Worm (Caenorhabditis elegans) whole organism, L4/young adult: ENCODE results near the gene srx-112.

ENCODE experiments used
- W03F9.2 ChIP-seq: fragments of 150-350 bp; optimal IDR thresholded peaks from 2 replicates; lab custom pipeline; 2014; ENCODE audit warnings: missing biosample characterization, missing genetic modification characterization
- dao-5 ChIP-seq: sonication (generic microtip); optimal IDR thresholded peaks from 2 replicates; lab custom pipeline; 2016; ENCODE audit warnings: missing genotype, missing genetic modification characterization, moderate library complexity, missing compliant biosample characterization
- him-1 ChIP-seq: sonication (generic microtip); optimal IDR thresholded peaks from 2 replicates; lab custom pipeline; 2016; ENCODE audit warnings: missing genotype, missing genetic modification reagents, missing genetic modification characterization, missing compliant biosample characterization

srx-112 gene

ce11 chrII:3750685-3751084 lies 13.7 kb downstream of the srx-112 start, which contains the start of gene fbxb-91:
fbxb-91 (minus strand) TSS chrII:3750785.
- TF ChIP-seq dao-5 (tag; lab: Kevin White, UChicago) (no peak), him-1 (tag; lab: Kevin White, UChicago) (no peak), W03F9.2 (no peak)

DNA sequence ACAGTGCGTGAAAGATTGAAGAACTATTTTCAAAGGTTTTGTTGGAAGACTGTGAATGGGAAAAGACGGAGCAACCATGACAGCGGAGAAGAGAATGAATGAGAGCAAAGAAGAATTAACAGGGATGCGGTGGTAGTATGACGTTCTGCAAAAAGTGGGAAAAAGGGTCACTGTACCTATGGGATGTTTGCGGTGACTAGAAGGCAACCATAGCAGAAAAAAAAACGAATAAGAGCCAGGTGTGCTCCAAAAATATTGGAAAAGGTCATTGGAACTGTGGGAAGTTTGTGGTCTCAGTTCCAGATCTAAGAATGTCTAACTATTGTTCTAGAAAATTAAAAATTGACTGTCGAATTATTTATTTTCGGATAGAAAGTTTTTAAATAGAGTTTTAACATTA lies 15.7 kb downstream of the srx-112 start, which contains the start of gene fbxb-90:
Gene fbxb-90, minus strand, starts transcription at position 101 of the 400 bp plus-strand sequence.
- TF ChIP-seq dao-5 (tag; lab: Kevin White, UChicago) (no peak), him-1 (tag; lab: Kevin White, UChicago) (no peak), W03F9.2 (no peak)

DNA sequence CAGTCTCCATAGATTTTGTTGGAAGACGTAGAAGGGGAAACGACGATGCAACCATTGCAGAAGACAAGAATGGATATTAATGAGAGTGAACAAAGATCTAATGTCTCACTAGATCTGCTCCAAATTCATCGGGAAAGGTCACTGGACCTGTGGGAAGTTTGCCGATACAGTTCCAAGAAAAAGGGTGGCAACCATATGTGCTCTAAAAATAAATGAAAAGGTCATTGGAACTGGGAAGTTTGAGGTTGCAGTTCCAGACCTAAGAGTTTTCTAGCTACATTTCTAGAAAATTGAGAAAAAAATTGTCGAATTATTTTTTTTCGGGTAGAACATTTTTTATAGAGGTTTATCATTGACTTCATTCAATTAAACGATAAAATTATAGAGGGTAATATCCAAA lies 17.0 kb downstream of the srx-112 start, which contains the start of gene fbxb-92:
Gene fbxb-92, minus strand, starts transcription at position 101 of the 400 bp plus-strand sequence.
- TF ChIP-seq him-1 (tag; lab: Kevin White, UChicago) (no peak), dao-5 (tag; lab: Kevin White, UChicago) (no peak), W03F9.2 (no peak)

DNA sequence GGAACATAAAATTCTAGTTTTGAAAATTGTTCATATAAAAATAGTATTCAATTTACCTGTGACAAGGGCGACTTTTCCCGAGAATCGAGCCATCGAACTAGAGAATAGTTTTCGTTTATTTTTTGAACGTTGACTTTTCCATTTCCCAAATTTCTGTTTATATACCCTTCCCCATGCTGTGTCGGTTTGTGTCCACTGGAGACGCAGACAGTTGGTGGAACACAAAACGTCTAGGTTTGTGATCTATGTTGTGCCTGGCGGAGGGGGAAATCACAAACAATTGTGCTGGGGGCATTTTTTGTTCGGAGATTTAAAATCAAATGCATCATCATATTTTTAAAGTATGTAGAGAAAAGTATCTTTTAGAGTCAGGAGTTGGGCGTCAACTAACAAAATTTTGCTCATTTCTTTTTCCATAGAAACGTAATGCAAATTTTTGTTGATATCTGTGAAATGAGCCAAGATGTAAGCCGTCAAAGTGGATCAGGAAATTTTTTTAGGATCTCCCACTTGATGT lies 20.6 kb downstream of the srx-112 start, which contains the start of gene nta-1:
Gene nta-1, minus strand, starts transcription at position 131 of the 517 bp plus-strand sequence.
- TF ChIP-seq dao-5 (tag; lab: Kevin White, UChicago) (no peak), him-1 (tag; lab: Kevin White, UChicago) (no peak), W03F9.2 (no peak)

- TF ChIP-seq W03F9.2 (no peak), dao-5 (tag; lab: Kevin White, UChicago) (no peak), him-1 (tag; lab: Kevin White, UChicago) (no peak)
Observed at ce11 chrII:3741584-3741983, 22.8 kb downstream of the srx-112 start, which contains the start of gene F12E12.1. F12E12.1 (plus strand) TSS chrII:3741884.

DNA sequence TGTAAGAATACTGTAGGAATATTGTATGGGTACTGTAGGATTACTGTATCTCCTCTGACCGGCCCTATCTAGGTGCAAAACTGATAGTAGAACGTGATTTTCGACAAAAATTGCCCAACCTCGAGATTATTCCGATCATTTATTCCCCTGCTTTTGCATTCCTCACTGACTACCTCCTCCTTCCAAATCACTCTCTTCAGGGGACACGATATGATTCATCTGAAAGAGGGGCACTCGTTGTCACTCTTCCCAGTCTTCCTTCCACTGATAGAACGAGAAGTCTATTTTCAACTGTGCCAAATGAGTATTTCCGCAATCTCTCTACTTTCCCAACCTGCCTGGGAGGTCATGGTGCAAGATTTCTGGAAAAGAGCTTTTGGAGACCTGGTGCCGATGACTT lies 24.7 kb downstream of the srx-112 start, which contains the start of gene F12E12.2:
Gene F12E12.2, plus strand, starts transcription at position 301 of the 400 bp plus-strand sequence.
- no peak for TF ChIP-seq W03F9.2
- TF ChIP-seq dao-5 (tag; lab: Kevin White, UChicago): no peak
- no peak for TF ChIP-seq him-1 (tag; lab: Kevin White, UChicago)

DNA sequence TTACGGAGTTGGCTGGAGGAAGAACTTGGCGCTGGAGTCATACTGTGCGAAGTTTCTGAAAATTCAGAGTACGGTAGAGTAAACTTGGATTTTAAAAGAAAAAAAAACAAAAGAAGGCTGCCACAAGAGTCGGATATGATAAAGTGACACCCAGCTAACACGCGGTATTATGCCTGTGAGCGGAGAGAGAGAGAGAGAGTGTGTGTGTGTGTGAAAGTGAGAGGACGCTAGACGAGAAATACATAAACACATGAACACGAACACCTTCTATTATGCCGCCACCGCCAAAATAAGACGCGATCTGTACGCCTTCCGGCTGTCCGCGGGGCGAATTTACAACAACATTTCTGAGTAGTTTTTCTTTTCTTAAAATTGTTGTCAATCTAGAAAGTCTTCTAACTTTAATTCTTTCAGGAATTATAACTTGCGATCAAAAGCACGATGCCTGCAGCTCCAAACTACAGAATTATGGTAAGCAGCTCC lies 27.5 kb downstream of the srx-112 start, which contains the start of gene F12E12.6:
Gene F12E12.6, minus strand, starts transcription at position 51 of the 483 bp plus-strand sequence.
- TF ChIP-seq him-1 (tag; lab: Kevin White, UChicago) (no peak), W03F9.2 (no peak), dao-5 (tag; lab: Kevin White, UChicago) (no peak)

DNA sequence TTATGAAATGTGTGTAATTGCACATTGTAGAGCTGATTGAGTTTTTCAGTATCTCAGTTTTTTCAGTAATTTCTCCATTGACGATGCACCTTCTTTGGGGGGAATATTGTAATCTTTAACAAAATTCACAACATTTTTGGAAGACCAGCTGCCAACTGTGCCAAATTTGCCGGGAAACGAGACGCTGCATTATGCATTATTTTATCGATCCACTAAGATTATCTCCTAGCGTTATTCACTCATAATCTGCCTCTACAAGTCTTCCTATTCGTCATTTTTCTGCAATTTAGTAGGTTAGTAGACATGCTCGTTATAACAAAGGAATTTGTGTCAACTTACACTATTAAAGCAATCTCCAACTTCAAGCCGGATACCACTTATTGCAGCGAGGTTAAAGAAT lies 32.7 kb downstream of the srx-112 start, which contains the start of the genes sdz-12 and bath-31:
Gene sdz-12, minus strand, starts transcription at position 101 of the 400 bp plus-strand sequence.
Gene bath-31, plus strand, starts transcription at position 251 of the 400 bp plus-strand sequence.
- TF ChIP-seq W03F9.2: no peak
- TF ChIP-seq dao-5 (tag; lab: Kevin White, UChicago): no peak
- TF ChIP-seq him-1 (tag; lab: Kevin White, UChicago): no peak

DNA sequence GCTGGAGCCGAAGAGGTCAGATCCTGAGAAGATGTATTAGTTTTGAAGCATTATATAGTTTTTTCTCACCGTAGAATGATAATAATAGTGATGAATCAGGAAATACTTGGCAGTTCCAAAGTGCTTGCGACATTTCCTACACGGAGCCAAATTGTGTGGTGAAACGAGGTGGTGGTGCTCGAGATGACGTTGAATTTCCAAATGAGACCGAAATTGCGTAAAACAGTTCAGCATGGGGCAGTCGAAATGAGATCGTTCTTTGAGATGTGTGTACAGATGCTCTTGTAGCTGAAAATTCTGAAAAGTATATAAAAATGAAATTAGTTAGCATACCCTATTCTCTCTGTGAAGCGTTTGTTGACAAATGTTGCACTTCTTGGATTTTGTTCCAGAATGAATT lies 36.4 kb downstream of the srx-112 start, which contains the start of gene C46E10.8:
Gene C46E10.8, minus strand, starts transcription at position 101 of the 400 bp plus-strand sequence.
- no peak for TF ChIP-seq W03F9.2
- no peak for TF ChIP-seq dao-5 (tag; lab: Kevin White, UChicago)
- no peak for TF ChIP-seq him-1 (tag; lab: Kevin White, UChicago)

DNA sequence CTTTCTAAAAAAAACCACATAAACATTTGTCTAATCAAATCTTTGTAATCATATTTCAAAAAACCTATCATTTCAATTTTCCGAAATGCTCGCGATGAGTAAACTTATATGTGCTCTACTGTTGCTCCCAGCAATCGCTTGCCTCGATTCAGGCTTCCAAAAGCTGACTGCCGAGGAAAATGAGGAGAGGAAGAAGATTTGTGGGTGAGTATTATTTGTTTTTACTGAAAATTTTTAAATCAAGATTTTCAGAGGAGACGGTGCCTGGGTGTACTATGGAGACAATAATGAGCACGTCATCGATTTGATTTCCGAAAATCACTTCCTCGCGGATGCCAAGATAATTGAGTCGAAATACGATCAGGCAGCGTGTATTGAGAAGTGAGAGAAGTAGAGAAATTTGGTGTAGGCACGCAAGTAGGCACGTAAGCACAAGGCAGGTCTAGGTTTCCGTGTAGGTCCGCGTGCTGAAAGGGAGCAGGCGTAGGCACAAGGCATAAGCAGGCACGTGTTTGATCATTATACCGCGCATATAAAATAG lies 40.1 kb downstream of the srx-112 start, which contains the start of gene C46E10.1:
Gene C46E10.1, plus strand, starts transcription at position 51 of the 541 bp plus-strand sequence.
- no peak for TF ChIP-seq W03F9.2
- no peak for TF ChIP-seq him-1 (tag; lab: Kevin White, UChicago)
- no peak for TF ChIP-seq dao-5 (tag; lab: Kevin White, UChicago)

DNA sequence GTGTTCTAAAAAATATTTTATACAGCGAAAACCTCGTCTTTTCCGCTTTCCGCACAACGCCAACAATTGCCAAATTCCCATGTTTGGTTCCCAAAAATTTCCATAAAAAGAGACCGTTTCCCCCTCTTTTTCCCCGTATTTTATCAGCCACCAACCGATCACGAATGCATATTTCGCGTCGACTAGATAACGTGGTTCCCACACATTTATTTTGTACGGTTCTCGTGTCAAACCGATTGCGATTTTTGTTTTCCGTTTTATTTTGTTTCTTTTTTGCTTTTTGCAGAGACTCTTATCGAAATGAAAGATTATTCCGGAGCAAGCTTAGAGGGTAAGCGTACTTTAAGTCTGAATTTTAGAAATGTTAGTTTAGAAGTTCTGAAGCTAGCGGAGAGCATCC lies 43.4 kb downstream of the srx-112 start, which contains the start of gene C46E10.3:
Gene C46E10.3, plus strand, starts transcription at position 301 of the 400 bp plus-strand sequence.
- no peak for TF ChIP-seq him-1 (tag; lab: Kevin White, UChicago)
- no peak for TF ChIP-seq W03F9.2
- no peak for TF ChIP-seq dao-5 (tag; lab: Kevin White, UChicago)

ce11 chrII:3716961-3717360 lies 47.4 kb downstream of the srx-112 start, which contains the start of gene fbxc-52:
fbxc-52 (plus strand) TSS chrII:3717261.
- TF ChIP-seq him-1 (tag; lab: Kevin White, UChicago) (no peak), W03F9.2 (no peak), dao-5 (tag; lab: Kevin White, UChicago) (no peak)

DNA sequence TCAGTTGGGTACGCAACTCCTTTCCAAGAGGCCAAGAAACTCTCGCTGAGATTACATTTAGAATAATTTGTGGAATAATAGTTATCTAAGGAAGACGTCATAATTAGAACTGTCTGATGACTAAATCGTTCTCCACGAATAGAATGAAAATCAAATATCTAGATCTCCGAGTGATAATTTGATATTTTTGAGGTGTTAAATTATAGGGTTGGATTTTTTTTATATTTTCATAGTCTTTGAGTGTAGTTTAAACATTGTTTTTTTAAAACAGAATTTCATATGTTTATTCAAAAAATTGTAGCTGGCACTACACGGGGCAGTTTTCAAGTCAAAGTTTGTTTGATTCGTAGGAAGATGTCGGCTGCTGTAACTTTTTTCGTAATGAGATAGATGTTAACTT lies 47.9 kb downstream of the srx-112 start, which contains the start of gene srh-99:
Gene srh-99, minus strand, starts transcription at position 101 of the 400 bp plus-strand sequence.
- TF ChIP-seq dao-5 (tag; lab: Kevin White, UChicago) (no peak), W03F9.2 (no peak), him-1 (tag; lab: Kevin White, UChicago) (no peak)
